Worm (Caenorhabditis elegans) whole organism, young adult: ENCODE results near the gene F47C12.6.

Source experiments
- efl-1 ChIP-seq: fragments of 150-350 bp; optimal IDR thresholded peaks from 2 replicates; lab custom pipeline; 2014; ENCODE audit warnings: missing biosample characterization, missing genetic modification reagents, missing genetic modification characterization
- mes-4 ChIP-seq: sonication (generic microtip); optimal IDR thresholded peaks from 2 replicates; lab custom pipeline; 2016; ENCODE audit warnings: missing genotype, missing genetic modification characterization, missing compliant biosample characterization

DNA sequence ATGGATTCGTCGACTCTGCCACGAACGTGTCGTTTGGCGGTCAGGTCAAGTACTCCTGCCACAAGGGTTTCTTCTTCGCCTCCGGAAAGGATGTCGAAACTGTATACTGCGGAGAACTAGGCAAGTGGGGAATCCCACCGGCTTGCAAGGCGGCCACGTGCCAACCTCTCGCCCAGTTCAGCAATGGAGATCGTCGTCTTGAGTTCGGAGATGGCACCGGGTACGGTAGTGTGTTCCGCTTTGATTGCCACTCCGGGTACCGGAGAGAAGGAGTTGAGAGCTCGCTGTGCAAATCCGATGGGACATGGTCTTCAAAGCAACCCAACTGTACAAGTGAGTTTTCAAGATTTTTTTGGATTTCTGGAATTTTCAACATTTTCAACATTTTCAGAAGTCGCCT, 6.5 kb upstream of the F47C12.6 start:
- TF ChIP-seq mes-4 (tag; lab: Kevin White, UChicago) (no peak), efl-1 (GFP tag; lab: Kevin White, UChicago) (no peak)
